Fruit fly (Drosophila melanogaster) Kc167 (cell line): ENCODE data around the gene CG15143.

Experiments
- Myc ChIP-seq: fragments of >200 bp; optimal IDR thresholded peaks from 2 replicates; lab custom pipeline; 2017; ENCODE audit warnings: missing external identifiers
- h ChIP-seq: fragments of >200 bp; optimal IDR thresholded peaks from 3 replicates; lab custom pipeline; 2018; ENCODE audit warnings: missing external identifiers
- insv ChIP-seq: fragments of >200 bp; optimal IDR thresholded peaks from 3 replicates; lab custom pipeline; 2018; ENCODE audit warnings: missing external identifiers
- psq ChIP-seq: fragments of >200 bp; optimal IDR thresholded peaks from 2 replicates; lab custom pipeline; 2017; ENCODE audit warnings: missing external identifiers
- ttk ChIP-seq: sonication (Bioruptor generic); optimal IDR thresholded peaks from 2 replicates; lab custom pipeline; 2017; ENCODE audit warnings: missing external identifiers

DNA sequence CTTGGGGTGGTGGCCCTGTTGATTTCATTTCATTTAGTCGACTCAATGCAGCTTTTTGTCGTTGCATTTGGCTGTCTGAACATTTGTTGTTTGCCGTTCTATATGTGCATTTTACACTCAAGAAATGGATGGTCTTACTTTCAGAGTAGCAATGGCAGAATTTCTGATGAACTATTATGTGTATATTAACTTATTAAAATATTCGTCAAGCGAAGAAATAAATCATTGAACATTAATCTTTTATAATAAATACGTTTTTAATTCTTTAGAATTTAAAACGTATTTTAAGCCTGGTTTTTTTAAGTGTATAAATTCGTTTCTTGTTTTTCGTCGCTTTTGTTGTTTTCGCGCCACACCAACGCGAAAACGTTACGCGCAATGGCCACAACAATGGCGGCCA lies 48.7 kb upstream of the CG15143 start:
- TF ChIP-seq ttk (no peak), Myc (lab: Kevin White, UChicago) (no peak), psq (no peak), h (lab: Kevin White, UChicago) (no peak), insv (no peak)
